Worm (Caenorhabditis elegans): Measurements from ENCODE around the gene adah-1.

DNA sequence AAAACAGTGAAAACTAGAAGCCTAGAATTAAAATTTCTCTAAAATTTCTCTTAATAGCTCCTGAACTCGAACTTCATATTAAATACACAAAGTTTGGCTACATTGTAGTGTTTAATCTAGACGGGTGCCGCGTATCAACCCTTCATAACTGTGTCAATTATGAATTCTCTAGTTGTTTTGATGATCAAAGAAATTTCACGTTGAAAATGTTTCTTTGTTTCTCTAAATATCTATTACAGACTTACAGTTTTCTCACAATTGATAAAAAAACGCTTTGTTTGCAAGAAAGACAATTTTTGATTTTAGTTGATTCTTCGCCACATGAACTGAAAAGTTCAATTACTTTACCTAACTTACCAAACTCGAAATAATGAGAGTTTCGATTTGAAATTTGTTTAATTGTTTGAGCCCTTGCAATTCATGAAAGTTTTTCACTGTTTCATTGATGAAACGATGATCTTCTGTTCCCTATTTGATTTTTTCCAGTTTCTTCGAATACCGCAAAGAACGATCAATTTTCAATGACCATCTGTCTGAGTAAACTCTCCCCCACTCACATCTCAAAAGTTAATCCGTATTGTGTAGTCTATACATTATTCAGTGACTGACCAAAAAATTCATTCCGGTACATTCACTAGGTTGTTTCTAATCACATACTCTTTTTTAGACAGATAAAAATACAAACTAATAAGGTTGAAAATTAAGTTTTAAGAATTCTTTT, 22.8 kb downstream of the adah-1 start:
- TF ChIP-seq B0310.2 (tag; optimal IDR thresholded peaks at IDR 0.05) (no peak), ceh-36 (tag; optimal IDR thresholded peaks at IDR 0.05) (no peak), ama-1 (optimal IDR thresholded peaks at IDR 0.05) (no peak), flt-1 (GFP tag; IDR thresholded peaks at IDR 0.05) (no peak), ceh-13 (GFP tag; optimal IDR thresholded peaks at IDR 0.05) (no peak), hmg-4 (GFP tag; optimal IDR thresholded peaks at IDR 0.05) (no peak), tbx-11 (GFP tag; IDR thresholded peaks at IDR 0.05) (no peak), tra-4 (tag; optimal IDR thresholded peaks at IDR 0.05) (no peak)

Measured in whole organism, early embryonic.